Worm (Caenorhabditis elegans): ENCODE data around the gene mrps-28.
A peak's percentile ranks its signal among the peaks of the same experiment; 100 is the strongest.

Gene mrps-28

ce11 chrV:19608665-19609064 is 35.4 kb upstream of the mrps-28 start:
- TF ChIP-seq nhr-25 (tag; optimal IDR thresholded peaks at IDR 0.05) (peak; percentile 16), sma-9 (GFP tag; optimal IDR thresholded peaks at IDR 0.05) (peak; percentile 7), sma-9 (tag; optimal IDR thresholded peaks at IDR 0.05) (no peak), sem-4 (tag; optimal IDR thresholded peaks at IDR 0.05) (no peak)

ce11 chrV:19609194-19609593 is 34.8 kb upstream of the mrps-28 start, which contains the start of gene grsp-1:
grsp-1 (plus strand) TSS chrV:19609494.
- TF ChIP-seq peb-1 (tag; optimal IDR thresholded peaks at IDR 0.05) (no peak), skn-1 (tag; optimal IDR thresholded peaks at IDR 0.05) (no peak), unc-55 (GFP tag; optimal IDR thresholded peaks at IDR 0.05) (no peak), sma-9 (GFP tag; optimal IDR thresholded peaks at IDR 0.05) (no peak), sma-9 (tag; optimal IDR thresholded peaks at IDR 0.05) (no peak), Y55F3AM.14 (GFP tag; optimal IDR thresholded peaks at IDR 0.05) (no peak), lsy-2 (tag; optimal IDR thresholded peaks at IDR 0.05) (no peak)

- TF ChIP-seq nhr-6 (tag; optimal IDR thresholded peaks at IDR 0.05): no peak
- TF ChIP-seq skn-1 (tag; optimal IDR thresholded peaks at IDR 0.05): no peak
- TF ChIP-seq lin-39 (tag; optimal IDR thresholded peaks at IDR 0.05): no peak
- no peak for TF ChIP-seq ztf-4 (tag; optimal IDR thresholded peaks at IDR 0.05)
- TF ChIP-seq Y55F3AM.14 (GFP tag; optimal IDR thresholded peaks at IDR 0.05): peak; percentile 27
- no peak for TF ChIP-seq lin-11 (tag; optimal IDR thresholded peaks at IDR 0.05)
- no peak for TF ChIP-seq mab-5 (tag; optimal IDR thresholded peaks at IDR 0.05)
- no peak for TF ChIP-seq aly-2 (tag; optimal IDR thresholded peaks at IDR 0.05)
Measured at ce11 chrV:19610118-19610707, 33.8 kb upstream of the mrps-28 start.

- TF ChIP-seq nhr-23 (tag; optimal IDR thresholded peaks at IDR 0.05): no peak
- TF ChIP-seq dmd-4 (tag; optimal IDR thresholded peaks at IDR 0.05): no peak
- no peak for TF ChIP-seq ceh-16 (tag; optimal IDR thresholded peaks at IDR 0.05)
- no peak for TF ChIP-seq R02D3.7 (tag; optimal IDR thresholded peaks at IDR 0.05)
- no peak for TF ChIP-seq ztf-11 (tag; optimal IDR thresholded peaks at IDR 0.05)
- TF ChIP-seq ama-1 (optimal IDR thresholded peaks at IDR 0.05): peak; percentile 21
- TF ChIP-seq nhr-6 (tag; optimal IDR thresholded peaks at IDR 0.05): no peak
- TF ChIP-seq Y55F3AM.14 (GFP tag; optimal IDR thresholded peaks at IDR 0.05): peak; percentile 32
- TF ChIP-seq alr-1 (tag; optimal IDR thresholded peaks at IDR 0.05): no peak
- peak; percentile 11 for TF ChIP-seq nhr-21 (tag; optimal IDR thresholded peaks at IDR 0.05)
- TF ChIP-seq ztf-1 (GFP tag; conservative IDR thresholded peaks at IDR 0.05): no peak
- TF ChIP-seq elt-1 (tag; optimal IDR thresholded peaks at IDR 0.05): no peak
- TF ChIP-seq nhr-10 (tag; optimal IDR thresholded peaks at IDR 0.05): no peak
- TF ChIP-seq lin-13 (GFP tag; optimal IDR thresholded peaks at IDR 0.05): peak; percentile 4
- no peak for TF ChIP-seq sem-4 (tag; optimal IDR thresholded peaks at IDR 0.05)
- TF ChIP-seq mab-5 (tag; optimal IDR thresholded peaks at IDR 0.05): no peak
- no peak for TF ChIP-seq ztf-4 (tag; optimal IDR thresholded peaks at IDR 0.05)
Measured at ce11 chrV:19611675-19612345, 32.2 kb upstream of the mrps-28 start.

- TF ChIP-seq sma-3 (GFP tag; optimal IDR thresholded peaks at IDR 0.05) (no peak), nhr-77 (tag; optimal IDR thresholded peaks at IDR 0.05) (no peak), mab-5 (tag; optimal IDR thresholded peaks at IDR 0.05) (no peak), ceh-82 (tag; optimal IDR thresholded peaks at IDR 0.05) (no peak), ztf-11 (tag; optimal IDR thresholded peaks at IDR 0.05) (no peak), nhr-25 (tag; optimal IDR thresholded peaks at IDR 0.05) (peak; percentile 14)
Measured at ce11 chrV:19613161-19613560, 30.9 kb upstream of the mrps-28 start, which contains the start of gene nlp-26. nlp-26 (plus strand) TSS chrV:19613461.

ce11 chrV:19620098-19620497 is 23.9 kb upstream of the mrps-28 start:
- TF ChIP-seq nhr-11 (tag; optimal IDR thresholded peaks at IDR 0.05): no peak
- peak; percentile 4 for TF ChIP-seq mab-5 (tag; optimal IDR thresholded peaks at IDR 0.05)
- TF ChIP-seq nhr-25 (tag; optimal IDR thresholded peaks at IDR 0.05): no peak
- TF ChIP-seq nhr-129 (tag; optimal IDR thresholded peaks at IDR 0.05): peak; percentile 57
- TF ChIP-seq nhr-6 (tag; optimal IDR thresholded peaks at IDR 0.05): no peak
- TF ChIP-seq lsy-2 (tag; optimal IDR thresholded peaks at IDR 0.05): peak in 1 of 2 experiments; percentile 31
- no peak for TF ChIP-seq ztf-1 (GFP tag; conservative IDR thresholded peaks at IDR 0.05)
- no peak for TF ChIP-seq lin-13 (GFP tag; optimal IDR thresholded peaks at IDR 0.05)
- TF ChIP-seq lin-39 (tag; optimal IDR thresholded peaks at IDR 0.05): no peak

All from whole organism, L2 larva.